Worm (Caenorhabditis elegans): Measurements from ENCODE around the gene cutl-28.

Gene cutl-28

DNA sequence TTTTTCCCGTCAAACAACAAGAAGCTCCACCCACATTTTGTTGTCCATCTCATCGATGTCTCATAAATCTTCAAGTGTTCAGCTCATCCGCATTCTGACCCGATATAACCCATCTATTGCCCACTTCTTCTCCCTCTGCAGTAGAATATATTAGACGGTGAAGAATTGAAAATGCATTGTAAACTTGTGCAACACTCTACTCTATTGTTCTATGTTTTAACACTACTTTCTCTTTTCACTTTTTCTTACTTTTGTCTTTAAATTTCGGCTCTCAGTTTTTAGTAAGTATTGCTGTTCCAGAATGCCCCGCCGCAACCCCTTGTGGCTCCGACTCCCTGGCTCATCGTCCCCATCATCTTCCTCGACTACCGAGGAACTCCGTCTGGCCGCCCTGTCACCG lies 34.9 kb upstream of the cutl-28 start, which contains the start of gene K11H12.9:
Gene K11H12.9, plus strand, starts transcription at position 301 of the 400 bp plus-strand sequence.
- TF ChIP-seq aly-2 (tag; optimal IDR thresholded peaks at IDR 0.05) (no peak), pqm-1 (tag; optimal IDR thresholded peaks at IDR 0.05) (no peak), elt-1 (tag; optimal IDR thresholded peaks at IDR 0.05) (no peak)

DNA sequence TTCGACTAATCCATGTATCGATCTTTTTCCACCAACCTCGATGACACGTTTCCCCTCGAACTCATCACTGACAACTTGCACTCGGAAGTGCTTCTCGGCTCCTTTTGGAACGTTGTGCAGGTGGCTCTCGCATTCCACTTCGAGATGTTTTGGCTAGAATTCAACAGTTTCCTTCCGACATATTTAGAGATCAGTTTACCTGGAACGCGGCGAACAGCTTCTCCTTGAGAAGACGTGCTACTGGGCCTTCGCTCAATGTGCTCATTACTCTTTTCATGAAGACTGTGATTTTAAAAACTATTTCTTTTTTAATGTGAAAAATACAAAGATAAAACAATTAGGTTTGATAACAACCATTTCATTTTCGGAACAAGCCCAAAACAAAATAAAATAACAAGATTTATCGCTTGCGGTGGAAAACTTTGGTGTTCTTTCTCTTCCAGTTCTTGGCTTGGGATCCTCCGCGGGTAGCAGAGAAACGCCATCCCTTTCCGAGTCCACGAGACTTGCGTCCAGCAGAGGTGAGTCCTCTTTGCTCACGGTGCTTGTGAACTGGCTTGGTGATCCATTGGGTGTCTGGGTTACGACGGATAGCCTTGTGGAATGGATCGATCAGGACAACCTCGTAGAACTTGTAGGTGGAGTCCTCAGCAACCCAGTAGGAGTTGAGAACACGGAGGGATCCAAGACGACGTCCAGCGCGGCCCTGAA lies 31.0 kb upstream of the cutl-28 start, which contains the start of gene K11H12.1:
Gene K11H12.1, minus strand, starts transcription at position 284 of the 711 bp plus-strand sequence.
- TF ChIP-seq R02D3.7 (tag; optimal IDR thresholded peaks at IDR 0.05), result no peak
- TF ChIP-seq nhr-43 (tag; optimal IDR thresholded peaks at IDR 0.05; ENCODE audit: poor library complexity, severe bottlenecking), result peak; percentile 28
- no peak for TF ChIP-seq nhr-11 (tag; optimal IDR thresholded peaks at IDR 0.05)
- no peak for TF ChIP-seq sea-2 (GFP tag; optimal IDR thresholded peaks at IDR 0.05)
- no peak for TF ChIP-seq mdl-1 (tag; optimal IDR thresholded peaks at IDR 0.05)

DNA sequence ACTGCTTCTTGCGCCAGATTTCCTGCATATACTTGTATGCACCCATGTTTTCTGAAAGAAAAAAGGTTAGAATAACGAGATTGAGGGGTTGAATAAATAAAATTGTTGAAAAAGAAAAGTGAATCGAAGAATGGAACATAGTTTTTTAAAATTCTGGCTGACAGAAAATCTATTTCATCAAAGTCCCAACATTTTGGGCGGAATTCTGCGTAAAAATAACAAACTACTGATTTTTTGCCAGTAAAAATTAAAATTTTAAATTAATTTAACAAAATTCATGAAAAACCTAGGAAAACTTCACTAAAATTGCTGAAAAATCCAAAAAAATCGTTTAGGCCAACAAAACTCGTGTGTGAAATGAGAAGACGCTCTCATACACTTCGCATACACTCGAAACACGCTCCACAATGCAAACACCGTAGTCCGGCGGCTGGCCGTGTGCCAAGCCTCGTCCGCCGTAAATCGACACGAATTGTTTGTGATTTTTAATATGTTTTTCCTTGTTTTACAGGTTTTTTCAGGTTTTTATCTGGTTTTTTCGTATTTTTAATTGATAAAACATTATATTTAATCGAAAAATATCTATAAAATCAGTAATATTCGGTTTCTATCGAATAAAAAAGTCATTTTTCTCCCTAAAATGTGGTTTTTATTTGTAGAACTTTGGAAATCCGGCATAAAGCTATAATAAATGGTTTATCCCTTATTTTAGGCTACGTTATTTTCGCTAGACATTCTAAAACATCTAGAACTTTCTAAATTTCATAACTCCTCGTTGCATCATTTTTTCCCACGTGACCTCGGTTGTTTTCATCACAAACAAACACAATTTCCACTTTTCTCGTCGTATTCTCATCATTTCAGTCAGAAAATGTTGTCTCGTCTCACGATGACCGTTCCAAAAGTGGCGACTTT lies 29.5 kb upstream of the cutl-28 start, which contains the start of the genes rpl-15 and K11H12.8:
Gene rpl-15, minus strand, starts transcription at position 51 of the 915 bp plus-strand sequence.
Gene K11H12.8, plus strand, starts transcription at position 865 of the 915 bp plus-strand sequence.
- TF ChIP-seq ceh-9 (tag; optimal IDR thresholded peaks at IDR 0.05), result no peak
- peak; percentile 91 for TF ChIP-seq nhr-28 (tag; optimal IDR thresholded peaks at IDR 0.05)
- TF ChIP-seq ceh-16 (tag; optimal IDR thresholded peaks at IDR 0.05), result peak; percentile 71
- TF ChIP-seq nhr-43 (tag; optimal IDR thresholded peaks at IDR 0.05; ENCODE audit: poor library complexity, severe bottlenecking), result peak; percentile 99
- peak; percentile 89 for TF ChIP-seq fkh-2 (tag; optimal IDR thresholded peaks at IDR 0.05)
- peak; percentile 100 for TF ChIP-seq nhr-25 (tag; optimal IDR thresholded peaks at IDR 0.05)
- no peak for TF ChIP-seq nhr-12 (tag; optimal IDR thresholded peaks at IDR 0.05)
- peak; percentile 71 for TF ChIP-seq ztf-11 (tag; optimal IDR thresholded peaks at IDR 0.05)
- peak; percentile 98 for TF ChIP-seq unc-62 (GFP tag; optimal IDR thresholded peaks at IDR 0.05)
- TF ChIP-seq egl-5 (tag; optimal IDR thresholded peaks at IDR 0.05), result peak; percentile 98
- peak; percentile 66 for TF ChIP-seq unc-39 (tag; optimal IDR thresholded peaks at IDR 0.05)
- TF ChIP-seq egl-27 (tag; optimal IDR thresholded peaks at IDR 0.05), result peak; percentile 97
- peak; percentile 99 for TF ChIP-seq lin-15B (tag; optimal IDR thresholded peaks at IDR 0.05)
- TF ChIP-seq elt-3 (tag; optimal IDR thresholded peaks at IDR 0.05), result peak; percentile 79 to 99 (median 92)
- TF ChIP-seq zag-1 (tag; optimal IDR thresholded peaks at IDR 0.05), result peak; percentile 88
- TF ChIP-seq jun-1 (tag; optimal IDR thresholded peaks at IDR 0.05), result peak; percentile 99
- peak; percentile 98 for TF ChIP-seq tbx-2 (tag; optimal IDR thresholded peaks at IDR 0.05)
- peak; percentile 99 for TF ChIP-seq fos-1 (tag; optimal IDR thresholded peaks at IDR 0.05)
- peak; percentile 89 for TF ChIP-seq aly-2 (tag; optimal IDR thresholded peaks at IDR 0.05)
- TF ChIP-seq eor-1 (tag; optimal IDR thresholded peaks at IDR 0.05), result no peak
- peak; percentile 100 for TF ChIP-seq hmg-11 (tag; optimal IDR thresholded peaks at IDR 0.05)
- peak; percentile 96 for TF ChIP-seq ceh-28 (tag; optimal IDR thresholded peaks at IDR 0.05)
- TF ChIP-seq daf-12 (tag; optimal IDR thresholded peaks at IDR 0.05), result peak; percentile 79
- TF ChIP-seq nhr-237 (tag; optimal IDR thresholded peaks at IDR 0.05), result no peak
- peak; percentile 99 for TF ChIP-seq R02D3.7 (tag; optimal IDR thresholded peaks at IDR 0.05)
- peak; percentile 99 for TF ChIP-seq fkh-10 (GFP tag; optimal IDR thresholded peaks at IDR 0.05)
- TF ChIP-seq ama-1 (optimal IDR thresholded peaks at IDR 0.05), result peak; percentile 93
- TF ChIP-seq nhr-76 (tag; optimal IDR thresholded peaks at IDR 0.05), result peak; percentile 89
- peak; percentile 97 for TF ChIP-seq ceh-82 (tag; optimal IDR thresholded peaks at IDR 0.05)
- TF ChIP-seq skn-1 (tag; optimal IDR thresholded peaks at IDR 0.05), result peak; percentile 97
- TF ChIP-seq ZK546.5 (tag; optimal IDR thresholded peaks at IDR 0.05), result peak; percentile 76
- TF ChIP-seq lin-39 (tag; optimal IDR thresholded peaks at IDR 0.05), result peak; percentile 99
- TF ChIP-seq mdl-1 (tag; optimal IDR thresholded peaks at IDR 0.05), result peak; percentile 96
- TF ChIP-seq nfya-1 (tag; optimal IDR thresholded peaks at IDR 0.05; ENCODE audit: insufficient read depth), result peak; percentile 100
- TF ChIP-seq elt-2 (tag; optimal IDR thresholded peaks at IDR 0.05), result peak; percentile 98
- peak; percentile 69 for TF ChIP-seq sea-2 (GFP tag; optimal IDR thresholded peaks at IDR 0.05)
- peak; percentile 100 for TF ChIP-seq lsy-12 (tag; optimal IDR thresholded peaks at IDR 0.05)
- TF ChIP-seq pqm-1 (tag; optimal IDR thresholded peaks at IDR 0.05), result peak; percentile 95
- TF ChIP-seq nhr-67 (tag; optimal IDR thresholded peaks at IDR 0.05), result peak; percentile 66
- no peak for TF ChIP-seq mml-1 (tag; optimal IDR thresholded peaks at IDR 0.05)
- peak; percentile 98 for TF ChIP-seq snpc-4 (tag; optimal IDR thresholded peaks at IDR 0.05)
- TF ChIP-seq nhr-23 (tag; optimal IDR thresholded peaks at IDR 0.05), result peak; percentile 100
- TF ChIP-seq ztf-4 (tag; optimal IDR thresholded peaks at IDR 0.05), result peak; percentile 97
- TF ChIP-seq elt-1 (tag; optimal IDR thresholded peaks at IDR 0.05), result peak; percentile 92
- TF ChIP-seq nhr-11 (tag; optimal IDR thresholded peaks at IDR 0.05), result peak; percentile 98
